Worm (Caenorhabditis elegans) whole organism, late embryonic: ENCODE data around the gene Y54G2A.77.

Experiments
- K09A11.1 ChIP-seq: sonication (generic microtip); optimal IDR thresholded peaks from 2 replicates; lab custom pipeline; 2017; ENCODE audit warnings: antibody characterized with exemption, mild to moderate bottlenecking, missing genetic modification characterization, missing compliant biosample characterization; ENCODE audit not compliant: insufficient read depth
- T23F11.4 ChIP-seq: fragments of 200-800 bp; sonication (Bioruptor generic); optimal IDR thresholded peaks from 2 replicates; lab custom pipeline; 2018; ENCODE audit warnings: mild to moderate bottlenecking, missing genetic modification characterization, missing compliant biosample characterization
- Y22D7AL.16 ChIP-seq: sonication (generic microtip); optimal IDR thresholded peaks from 2 replicates; lab custom pipeline; 2016; ENCODE audit warnings: missing genetic modification characterization, missing compliant biosample characterization
- ama-1 ChIP-seq: fragments of 150-350 bp; optimal IDR thresholded peaks from 2 replicates; lab custom pipeline; 2014
- ceh-18 ChIP-seq: sonication (generic microtip); optimal IDR thresholded peaks from 2 replicates; lab custom pipeline; 2016; ENCODE audit warnings: missing genetic modification characterization, missing compliant biosample characterization
- ceh-19 ChIP-seq: fragments of 200-800 bp; sonication (Bioruptor generic); optimal IDR thresholded peaks from 2 replicates; lab custom pipeline; 2018; ENCODE audit warnings: mild to moderate bottlenecking, missing genetic modification characterization, missing compliant biosample characterization
- ceh-2 ChIP-seq: sonication (generic microtip); optimal IDR thresholded peaks from 2 replicates; lab custom pipeline; 2016; ENCODE audit warnings: missing genotype, missing genetic modification characterization, missing compliant biosample characterization
- ceh-22 ChIP-seq: sonication (generic microtip); optimal IDR thresholded peaks from 2 replicates; lab custom pipeline; 2017; ENCODE audit warnings: missing biosample characterization, missing genetic modification characterization
- ceh-24 ChIP-seq: sonication (generic microtip); optimal IDR thresholded peaks from 2 replicates; lab custom pipeline; 2016; ENCODE audit warnings: mild to moderate bottlenecking, missing genetic modification characterization, missing compliant biosample characterization
- ceh-30 ChIP-seq: fragments of 150-350 bp; optimal IDR thresholded peaks from 2 replicates; lab custom pipeline; 2014; ENCODE audit warnings: missing biosample characterization, missing genetic modification characterization
- ceh-31 ChIP-seq: sonication (generic microtip); optimal IDR thresholded peaks from 2 replicates; lab custom pipeline; 2016; ENCODE audit warnings: missing genetic modification characterization, missing compliant biosample characterization
- ceh-48 ChIP-seq: sonication (generic microtip); optimal IDR thresholded peaks from 2 replicates; lab custom pipeline; 2016; ENCODE audit warnings: missing genetic modification characterization, inconsistent platforms, missing compliant biosample characterization
- che-1 ChIP-seq: sonication (generic microtip); optimal IDR thresholded peaks from 2 replicates; lab custom pipeline; 2016; ENCODE audit warnings: mild to moderate bottlenecking, missing genetic modification characterization, missing compliant biosample characterization
- dmd-4 ChIP-seq: sonication (generic microtip); optimal IDR thresholded peaks from 2 replicates; lab custom pipeline; 2016; ENCODE audit warnings: borderline replicate concordance, missing genetic modification characterization, missing compliant biosample characterization
- elt-2 ChIP-seq: sonication (generic microtip); optimal IDR thresholded peaks from 2 replicates; lab custom pipeline; 2016; ENCODE audit warnings: missing genetic modification reagents, missing genetic modification characterization, missing compliant biosample characterization
- elt-4 ChIP-seq: sonication (generic microtip); optimal IDR thresholded peaks from 2 replicates; lab custom pipeline; 2016; ENCODE audit warnings: missing genetic modification characterization, missing compliant biosample characterization
- eyg-1 ChIP-seq: sonication (generic microtip); optimal IDR thresholded peaks from 2 replicates; lab custom pipeline; 2016; ENCODE audit warnings: missing genotype, missing genetic modification characterization, missing compliant biosample characterization
- fkh-10 ChIP-seq: fragments of 150-350 bp; optimal IDR thresholded peaks from 2 replicates; lab custom pipeline; 2014; ENCODE audit warnings: missing biosample characterization, missing genetic modification reagents, missing genetic modification characterization
- fkh-6 ChIP-seq: sonication (generic microtip); optimal IDR thresholded peaks from 2 replicates; lab custom pipeline; 2016; ENCODE audit warnings: missing genetic modification characterization, missing compliant biosample characterization
- hlh-13 ChIP-seq: fragments of 200-800 bp; sonication (Bioruptor generic); optimal IDR thresholded peaks from 2 replicates; lab custom pipeline; 2018; ENCODE audit warnings: mild to moderate bottlenecking, missing genetic modification characterization, missing compliant biosample characterization
- hlh-15 ChIP-seq: sonication (generic microtip); optimal IDR thresholded peaks from 2 replicates; lab custom pipeline; 2016; ENCODE audit warnings: missing genetic modification characterization, missing compliant biosample characterization
- hlh-30 ChIP-seq: sonication (generic microtip); optimal IDR thresholded peaks from 2 replicates; lab custom pipeline; 2017; ENCODE audit warnings: antibody characterized with exemption, missing genetic modification characterization, missing compliant biosample characterization; ENCODE audit not compliant: insufficient read depth
- lim-6 ChIP-seq: sonication (generic microtip); optimal IDR thresholded peaks from 2 replicates; lab custom pipeline; 2016; ENCODE audit warnings: missing genetic modification characterization, missing compliant biosample characterization
- lin-11 ChIP-seq: fragments of 200-800 bp; sonication (Bioruptor generic); optimal IDR thresholded peaks from 2 replicates; lab custom pipeline; 2018; ENCODE audit warnings: mild to moderate bottlenecking, missing genetic modification characterization, missing compliant biosample characterization
- madf-2 ChIP-seq: sonication (generic microtip); optimal IDR thresholded peaks from 2 replicates; lab custom pipeline; 2017; ENCODE audit warnings: missing genetic modification characterization, missing compliant biosample characterization
- nhr-232 ChIP-seq: sonication (generic microtip); optimal IDR thresholded peaks from 2 replicates; lab custom pipeline; 2016; ENCODE audit warnings: missing genetic modification characterization, missing compliant biosample characterization
- pag-3 ChIP-seq: sonication (generic microtip); optimal IDR thresholded peaks from 2 replicates; lab custom pipeline; 2016; ENCODE audit warnings: missing compliant biosample characterization, missing genetic modification characterization, borderline replicate concordance
- pha-2 ChIP-seq: sonication (generic microtip); optimal IDR thresholded peaks from 2 replicates; lab custom pipeline; 2017; ENCODE audit warnings: mild to moderate bottlenecking, missing genetic modification characterization, missing compliant biosample characterization
- pqm-1 ChIP-seq: sonication (generic microtip); optimal IDR thresholded peaks from 2 replicates; lab custom pipeline; 2016; ENCODE audit warnings: missing genetic modification characterization, missing compliant biosample characterization
- ref-2 ChIP-seq: sonication (generic microtip); optimal IDR thresholded peaks from 2 replicates; lab custom pipeline; 2016; ENCODE audit warnings: missing genetic modification characterization, missing compliant biosample characterization
- rnt-1 ChIP-seq: sonication (generic microtip); optimal IDR thresholded peaks from 2 replicates; lab custom pipeline; 2016; ENCODE audit warnings: missing genetic modification characterization, missing compliant biosample characterization
- sdc-2 ChIP-seq: sonication (generic microtip); optimal IDR thresholded peaks from 2 replicates; lab custom pipeline; 2016; ENCODE audit warnings: missing genotype, missing genetic modification characterization, missing compliant biosample characterization
- sox-4 ChIP-seq: sonication (generic microtip); optimal IDR thresholded peaks from 2 replicates; lab custom pipeline; 2017; ENCODE audit warnings: mild to moderate bottlenecking, missing genetic modification characterization, inconsistent platforms, missing compliant biosample characterization
- syd-9 ChIP-seq: sonication (generic microtip); optimal IDR thresholded peaks from 2 replicates; lab custom pipeline; 2016; ENCODE audit warnings: mild to moderate bottlenecking, missing genetic modification characterization, moderate library complexity, missing compliant biosample characterization
- tbx-2 ChIP-seq: sonication (generic microtip); optimal IDR thresholded peaks from 2 replicates; lab custom pipeline; 2016; ENCODE audit warnings: missing genetic modification characterization, missing compliant biosample characterization
- unc-3 ChIP-seq, 2 experiments: fragments of 200-800 bp in 1 of 2; sonication (Bioruptor generic) in 1 of 2; sonication (generic microtip) in 1 of 2; conservative IDR thresholded peaks in 1 of 2; optimal IDR thresholded peaks in 1 of 2; 2 replicates each; pipeline versions ENCODE4 v1.3.6 to Lab custom; 2016 to 2022; ENCODE audit warnings: missing compliant biosample characterization in 2 of 2, missing genetic modification characterization in 2 of 2, missing genetic modification reagents in 1 of 2
- unc-55 ChIP-seq: sonication (generic microtip); optimal IDR thresholded peaks from 2 replicates; lab custom pipeline; 2017; ENCODE audit warnings: missing biosample characterization, missing genetic modification reagents, missing genetic modification characterization
- unc-86 ChIP-seq: sonication (generic microtip); optimal IDR thresholded peaks from 2 replicates; lab custom pipeline; 2016; ENCODE audit warnings: missing genetic modification characterization, missing compliant biosample characterization
- ztf-16 ChIP-seq: sonication (generic microtip); optimal IDR thresholded peaks from 2 replicates; lab custom pipeline; 2017; ENCODE audit warnings: missing genetic modification characterization, missing compliant biosample characterization

The Y54G2A.77 gene

ce11 chrIV:2725784-2726183, 36.7 kb upstream of the Y54G2A.77 start, which contains the start of gene ubxn-2 (continued):
- TF ChIP-seq unc-86 (tag; lab: Kevin White, UChicago) (peak; percentile 15), nhr-232 (tag; lab: Kevin White, UChicago) (no peak), hlh-15 (tag; lab: Kevin White, UChicago) (no peak), elt-2 (peak; percentile 49), ceh-18 (tag; lab: Kevin White, UChicago) (peak; percentile 13), ceh-48 (peak; percentile 7), lin-11 (tag; lab: Kevin White, UChicago) (peak; percentile 19), ref-2 (tag; lab: Kevin White, UChicago) (peak; percentile 15), ceh-22 (tag; lab: Kevin White, UChicago) (no peak)

- TF ChIP-seq lin-11 (tag; lab: Kevin White, UChicago) (no peak), fkh-6 (tag; lab: Kevin White, UChicago) (no peak), eyg-1 (tag; lab: Kevin White, UChicago) (no peak)
- TF ChIP-seq, all 69 proteins: peak for 0
Observed at ce11 chrIV:2729957-2730356, 32.5 kb upstream of the Y54G2A.77 start, which contains the start of gene Y94H6A.2. Y94H6A.2 (plus strand) TSS chrIV:2730292.

ce11 chrIV:2734675-2735074, 27.8 kb upstream of the Y54G2A.77 start:
- TF ChIP-seq che-1 (tag; lab: Kevin White, UChicago) (no peak), tbx-2 (tag; lab: Kevin White, UChicago) (no peak), K09A11.1 (tag; lab: Kevin White, UChicago) (no peak), hlh-30 (no peak), ceh-19 (GFP tag; lab: Kevin White, UChicago) (no peak), ref-2 (tag; lab: Kevin White, UChicago) (no peak), ceh-2 (tag; lab: Kevin White, UChicago) (no peak), ceh-30 (no peak), syd-9 (tag; lab: Kevin White, UChicago) (no peak)
- TF ChIP-seq, all 69 proteins: peak for 0

- no peak for TF ChIP-seq eyg-1 (tag; lab: Kevin White, UChicago)
- no peak for TF ChIP-seq dmd-4 (tag; lab: Kevin White, UChicago)
- no peak for TF ChIP-seq ceh-31 (tag; lab: Kevin White, UChicago)
- no peak for TF ChIP-seq unc-55 (GFP tag; lab: Kevin White, UChicago)
- no peak for TF ChIP-seq ama-1 (lab: Kevin White, UChicago)
- TF ChIP-seq hlh-13, result no peak
- TF ChIP-seq unc-3 (GFP tag; conservative IDR thresholded peaks at IDR 0.05; lab: Robert Waterston, UW), result no peak
- TF ChIP-seq unc-3 (tag; optimal IDR thresholded peaks at IDR 0.05; lab: Kevin White, UChicago), result no peak
- no peak for TF ChIP-seq T23F11.4 (GFP tag; lab: Kevin White, UChicago)
- TF ChIP-seq ceh-18 (tag; lab: Kevin White, UChicago), result no peak
- no peak for TF ChIP-seq pqm-1
- TF ChIP-seq ceh-22 (tag; lab: Kevin White, UChicago), result no peak
- no peak for TF ChIP-seq che-1 (tag; lab: Kevin White, UChicago)
- no peak for TF ChIP-seq madf-2 (tag; lab: Kevin White, UChicago)
- no peak for TF ChIP-seq lin-11 (tag; lab: Kevin White, UChicago)
- TF ChIP-seq ceh-19 (GFP tag; lab: Kevin White, UChicago), result no peak
- TF ChIP-seq, all 69 proteins: peak for 0
Observed at ce11 chrIV:2736575-2736974, 25.9 kb upstream of the Y54G2A.77 start.

DNA sequence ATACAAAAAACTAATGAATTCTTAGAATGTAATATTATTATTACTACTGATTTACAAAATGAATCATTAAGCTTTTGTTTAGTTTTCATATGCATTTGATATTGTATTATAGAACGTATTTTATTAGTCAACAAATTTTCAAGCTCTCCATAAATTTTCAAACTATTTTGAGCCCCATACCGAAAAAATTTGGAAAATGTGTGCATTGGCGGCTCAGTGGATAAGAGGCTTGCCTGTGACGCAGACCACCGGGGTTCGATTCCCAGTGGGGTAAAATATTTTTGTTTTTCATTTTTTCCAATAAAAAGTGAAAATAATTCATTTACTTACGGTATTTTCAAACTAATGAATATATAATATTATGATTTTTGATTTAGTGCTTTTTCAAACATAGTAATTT, 24.0 kb upstream of the Y54G2A.77 start:
- TF ChIP-seq hlh-13, result no peak
- TF ChIP-seq Y22D7AL.16 (tag; lab: Kevin White, UChicago), result no peak
- no peak for TF ChIP-seq lim-6 (tag; lab: Kevin White, UChicago)
- TF ChIP-seq pha-2 (tag; lab: Kevin White, UChicago), result no peak
- TF ChIP-seq rnt-1 (tag; lab: Kevin White, UChicago), result no peak
- TF ChIP-seq tbx-2 (tag; lab: Kevin White, UChicago), result no peak
- TF ChIP-seq ztf-16, result no peak
- no peak for TF ChIP-seq nhr-232 (tag; lab: Kevin White, UChicago)
- no peak for TF ChIP-seq elt-4 (tag; lab: Kevin White, UChicago)
- TF ChIP-seq fkh-10 (GFP tag; lab: Kevin White, UChicago), result no peak
- TF ChIP-seq sox-4 (tag; lab: Kevin White, UChicago), result no peak
- TF ChIP-seq ceh-24 (tag; lab: Kevin White, UChicago), result no peak
- no peak for TF ChIP-seq pag-3 (tag; lab: Kevin White, UChicago)
- no peak for TF ChIP-seq che-1 (tag; lab: Kevin White, UChicago)
- no peak for TF ChIP-seq elt-2
- TF ChIP-seq syd-9 (tag; lab: Kevin White, UChicago), result no peak
- no peak for TF ChIP-seq lin-11 (tag; lab: Kevin White, UChicago)
- no peak for TF ChIP-seq sdc-2
- TF ChIP-seq pqm-1, result no peak
